Fruit fly (Drosophila melanogaster): ENCODE results near the gene Ufl1.

Ufl1 gene

DNA sequence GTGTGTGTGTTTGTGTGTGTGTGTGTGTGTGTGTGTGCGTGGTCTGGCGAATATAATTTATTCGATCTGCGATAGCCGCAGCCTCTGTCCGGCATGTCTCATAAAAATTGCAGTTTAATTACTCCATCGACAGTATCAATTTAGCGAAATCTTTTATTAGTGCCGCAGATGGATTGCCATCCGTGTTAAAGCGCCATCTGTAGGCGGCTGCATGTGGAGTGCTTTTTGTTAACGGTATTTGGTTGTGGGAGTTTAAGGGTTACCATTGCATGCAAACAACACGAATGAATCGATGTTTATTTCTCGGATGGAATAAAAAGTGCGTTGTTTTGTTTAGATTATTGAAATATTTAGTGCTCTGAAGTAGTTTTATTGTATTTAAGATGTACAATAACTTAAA lies 44.8 kb downstream of the Ufl1 start:
- TF ChIP-seq sv (GFP tag; optimal IDR thresholded peaks at IDR 0.05) (no peak), lola (GFP tag; optimal IDR thresholded peaks at IDR 0.05) (no peak), tai (GFP tag; optimal IDR thresholded peaks at IDR 0.05) (no peak), Dfd (GFP tag; optimal IDR thresholded peaks at IDR 0.05) (peak; percentile 48)

DNA sequence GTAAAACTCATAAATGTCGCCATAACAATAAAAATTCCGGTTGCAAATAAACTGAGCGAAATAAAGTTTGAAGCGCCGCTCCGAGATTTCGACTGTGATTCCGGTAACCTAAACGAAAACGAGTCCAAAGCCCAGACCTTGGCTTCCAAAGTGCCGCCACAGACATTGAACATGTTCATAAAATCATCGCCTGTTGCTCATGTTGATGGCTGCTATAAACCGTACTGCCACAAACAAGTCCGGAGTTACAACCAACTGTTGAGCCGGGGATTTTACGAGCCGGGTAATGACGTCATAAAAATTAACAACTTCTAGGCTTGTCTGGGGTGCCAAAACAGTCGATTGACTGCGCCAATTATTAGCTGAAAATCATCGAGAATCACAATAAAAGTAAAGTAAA lies 45.7 kb downstream of the Ufl1 start:
- no peak for TF ChIP-seq brk (GFP tag; optimal IDR thresholded peaks at IDR 0.05)
- no peak for TF ChIP-seq OdsH (GFP tag; optimal IDR thresholded peaks at IDR 0.05)
- TF ChIP-seq CG9705 (GFP tag; optimal IDR thresholded peaks at IDR 0.05): no peak
- TF ChIP-seq usp (GFP tag; optimal IDR thresholded peaks at IDR 0.05): no peak
- no peak for TF ChIP-seq CG32264 (GFP tag; optimal IDR thresholded peaks at IDR 0.05)
- TF ChIP-seq sage (GFP tag; optimal IDR thresholded peaks at IDR 0.05): no peak

DNA sequence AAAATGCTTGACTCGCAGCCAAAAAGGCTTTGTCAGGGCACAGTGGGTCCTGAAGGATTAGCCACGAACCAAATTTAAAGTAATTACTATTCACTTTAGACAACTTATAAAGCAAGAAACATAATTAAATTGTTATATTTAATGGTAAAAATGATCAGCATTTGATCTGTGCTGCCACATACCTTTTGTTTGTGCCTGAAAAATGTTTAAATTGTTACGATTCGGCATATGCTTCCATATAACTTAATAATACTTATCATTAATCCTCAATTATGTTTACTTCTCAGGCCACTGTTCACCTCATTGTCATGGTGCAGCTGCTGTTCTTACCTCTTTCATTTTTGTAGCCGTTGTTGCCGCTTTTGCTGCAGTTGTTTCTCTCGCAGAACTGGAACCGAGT lies 49.0 kb downstream of the Ufl1 start:
- TF ChIP-seq dsf (GFP tag; optimal IDR thresholded peaks at IDR 0.05; ENCODE audit: borderline replicate concordance): no peak
- peak; percentile 16 for TF ChIP-seq HLH106 (tag; optimal IDR thresholded peaks at IDR 0.05)
- no peak for TF ChIP-seq Mio (GFP tag; optimal IDR thresholded peaks at IDR 0.05)
- no peak for TF ChIP-seq N (GFP tag; optimal IDR thresholded peaks at IDR 0.05)
- no peak for TF ChIP-seq Vsx2 (GFP tag; optimal IDR thresholded peaks at IDR 0.05; ENCODE audit: partially characterized antibody)
- TF ChIP-seq woc (GFP tag; optimal IDR thresholded peaks at IDR 0.05): no peak
- no peak for TF ChIP-seq Hnf4 (GFP tag; optimal IDR thresholded peaks at IDR 0.05)
- peak; percentile 0 for TF ChIP-seq ey (GFP tag; optimal IDR thresholded peaks at IDR 0.05)

DNA sequence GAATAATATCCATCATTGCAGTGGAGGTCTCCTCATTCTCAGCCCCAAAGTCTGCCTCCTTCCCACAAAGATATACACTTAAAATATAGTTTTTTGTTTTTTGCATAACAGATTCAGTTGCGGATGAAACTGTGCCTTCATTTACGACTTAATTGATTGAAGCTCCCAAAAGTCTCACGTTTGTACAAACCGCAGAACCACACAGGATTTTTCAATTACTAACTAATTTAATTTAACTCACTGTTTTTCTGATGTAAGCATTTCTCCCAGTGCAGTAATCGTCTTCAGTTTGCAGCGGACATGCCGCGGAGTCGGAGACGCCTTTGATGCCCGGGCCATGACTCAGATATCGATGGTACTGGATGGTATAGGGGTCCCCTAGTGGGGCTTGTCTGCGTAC lies 49.7 kb downstream of the Ufl1 start:
- TF ChIP-seq Sp1 (GFP tag; optimal IDR thresholded peaks at IDR 0.05) (peak; percentile 79), ey (GFP tag; optimal IDR thresholded peaks at IDR 0.05) (peak; percentile 84), CG9705 (GFP tag; optimal IDR thresholded peaks at IDR 0.05) (peak; percentile 13), sv (GFP tag; optimal IDR thresholded peaks at IDR 0.05) (no peak), dsf (GFP tag; optimal IDR thresholded peaks at IDR 0.05; ENCODE audit: borderline replicate concordance) (peak; percentile 2), br (GFP tag; optimal IDR thresholded peaks at IDR 0.05) (peak; percentile 83), foxo (GFP tag; optimal IDR thresholded peaks at IDR 0.05) (peak in 1 of 2 experiments; percentile 73), brk (GFP tag; optimal IDR thresholded peaks at IDR 0.05) (peak; percentile 44), Jra (GFP tag; optimal IDR thresholded peaks at IDR 0.05) (peak; percentile 49), h (GFP tag; optimal IDR thresholded peaks at IDR 0.05) (peak; percentile 79), fru (GFP tag; optimal IDR thresholded peaks at IDR 0.05) (peak; percentile 79), Rel (GFP tag; optimal IDR thresholded peaks at IDR 0.05) (no peak), Rel (tag; optimal IDR thresholded peaks at IDR 0.05) (no peak), tai (GFP tag; optimal IDR thresholded peaks at IDR 0.05) (peak; percentile 2), CG32264 (GFP tag; optimal IDR thresholded peaks at IDR 0.05) (peak; percentile 49), Dfd (GFP tag; optimal IDR thresholded peaks at IDR 0.05) (no peak), psq (GFP tag; optimal IDR thresholded peaks at IDR 0.05) (peak; percentile 50), HLH106 (tag; optimal IDR thresholded peaks at IDR 0.05) (peak; percentile 46), CrebA (GFP tag; optimal IDR thresholded peaks at IDR 0.05; ENCODE audit: borderline replicate concordance) (peak; percentile 16), OdsH (GFP tag; optimal IDR thresholded peaks at IDR 0.05) (peak; percentile 78), N (GFP tag; optimal IDR thresholded peaks at IDR 0.05) (no peak), rgr (GFP tag; optimal IDR thresholded peaks at IDR 0.05) (peak; percentile 79), woc (GFP tag; optimal IDR thresholded peaks at IDR 0.05) (peak; percentile 71), dmrt93B (GFP tag; optimal IDR thresholded peaks at IDR 0.05) (peak; percentile 12), usp (GFP tag; optimal IDR thresholded peaks at IDR 0.05) (no peak), lola (GFP tag; optimal IDR thresholded peaks at IDR 0.05) (no peak), Hnf4 (GFP tag; optimal IDR thresholded peaks at IDR 0.05) (peak; percentile 81)

All from whole organism, wandering third instar larva.